Fruit fly (Drosophila melanogaster): ENCODE data around the gene Grl36a.

dm6 chr2L:17178472-17178871 lies 3.3 kb upstream of the Grl36a start, which contains the start of gene Gr36b:
- no peak for TF ChIP-seq Mnt (GFP tag; optimal IDR thresholded peaks at IDR 0.05)
- no peak for TF ChIP-seq CG11617 (GFP tag; optimal IDR thresholded peaks at IDR 0.05)
- no peak for TF ChIP-seq Hr96 (GFP tag; optimal IDR thresholded peaks at IDR 0.05)
- TF ChIP-seq CG5204 (GFP tag; optimal IDR thresholded peaks at IDR 0.05): no peak
- no peak for TF ChIP-seq CG12768 (GFP tag; optimal IDR thresholded peaks at IDR 0.05)
- TF ChIP-seq tj (GFP tag; optimal IDR thresholded peaks at IDR 0.05): no peak
- TF ChIP-seq kay (GFP tag; ENCODE audit: borderline replicate concordance): no peak

Measured in whole organism, adult.